Worm (Caenorhabditis elegans) whole organism, midembryonic: ENCODE measurements around the gene D1044.4.

Experiments
- T22C8.4 ChIP-seq: fragments of 200-800 bp; sonication (Bioruptor generic); IDR thresholded peaks from 2 replicates; pipeline ENCODE4 v1.3.6; 2022; ENCODE audit warnings: missing genetic modification characterization, missing compliant biosample characterization
- cog-1 ChIP-seq: sonication (generic microtip); optimal IDR thresholded peaks from 2 replicates; lab custom pipeline; 2016; ENCODE audit warnings: missing genetic modification characterization, missing compliant biosample characterization
- flt-1 ChIP-seq: fragments of 200-800 bp; sonication (Bioruptor generic); IDR thresholded peaks from 2 replicates; pipeline ENCODE4 v1.3.6; 2022; ENCODE audit warnings: missing genetic modification characterization, missing compliant biosample characterization
- ref-1 ChIP-seq: fragments of 200-800 bp; sonication (Bioruptor generic); conservative IDR thresholded peaks from 2 replicates; pipeline ENCODE4 v1.3.6; 2022; ENCODE audit warnings: missing genetic modification reagents, missing genetic modification characterization, missing compliant biosample characterization
- tab-1 ChIP-seq: fragments of 200-800 bp; sonication (Bioruptor generic); IDR thresholded peaks from 2 replicates; pipeline ENCODE4 v1.3.6; 2022; ENCODE audit warnings: missing genetic modification characterization, missing compliant biosample characterization
- ztf-29 ChIP-seq: fragments of 200-800 bp; sonication (Bioruptor generic); IDR thresholded peaks from 2 replicates; pipeline ENCODE4 v1.3.6; 2022; ENCODE audit warnings: missing genetic modification reagents, missing genetic modification characterization, missing compliant biosample characterization

DNA sequence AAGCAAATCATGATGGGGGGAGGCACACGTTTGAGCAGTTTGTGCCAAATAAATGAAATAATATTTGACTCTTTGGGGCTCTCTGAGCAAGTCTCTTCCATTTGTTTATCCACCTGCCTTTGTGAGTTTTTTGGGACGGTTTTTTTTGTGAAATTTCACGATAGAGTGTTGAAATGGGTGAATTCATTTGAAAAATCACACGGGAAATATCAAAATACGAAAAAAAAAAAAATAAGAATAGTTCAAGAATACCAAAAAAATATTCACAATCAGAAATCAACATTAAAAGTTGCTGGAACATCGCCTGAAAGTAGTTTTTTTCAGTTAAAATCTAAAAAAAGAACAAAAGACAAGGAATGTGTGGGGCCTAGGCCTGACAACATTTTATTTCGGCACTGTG, 9.3 kb downstream of the D1044.4 start, which contains the start of gene pqn-25:
- TF ChIP-seq tab-1: no peak
- TF ChIP-seq cog-1 (tag; lab: Kevin White, UChicago): no peak
- no peak for TF ChIP-seq ztf-29 (GFP tag; lab: Robert Waterston, UW)
- TF ChIP-seq T22C8.4 (GFP tag; lab: Robert Waterston, UW): no peak
- no peak for TF ChIP-seq ref-1 (GFP tag; lab: Robert Waterston, UW)
- no peak for TF ChIP-seq flt-1 (GFP tag; lab: Robert Waterston, UW)
